Fruit fly (Drosophila melanogaster): ENCODE results near the gene pum.

DNA sequence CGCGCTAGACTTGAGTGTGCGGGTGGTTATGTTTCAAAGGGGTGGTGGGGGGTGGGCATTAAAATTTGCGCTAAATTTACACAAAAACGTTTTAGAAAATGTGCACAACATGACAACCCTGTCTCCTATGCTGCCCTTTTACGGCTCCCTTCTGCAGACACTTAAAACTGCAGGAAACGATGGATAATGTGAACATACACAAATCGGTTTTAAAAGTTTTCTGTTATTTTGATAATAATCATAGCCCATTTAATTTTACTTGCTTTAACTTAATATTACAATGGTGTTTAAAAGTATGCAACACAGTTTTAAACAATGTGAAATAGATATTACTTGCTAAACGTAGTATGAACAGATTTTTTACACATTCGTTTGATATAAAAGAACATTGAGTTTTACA is 69.5 kb downstream of the pum start:
- TF ChIP-seq Fer2 (tag; optimal IDR thresholded peaks at IDR 0.05) (no peak), CG10565 (GFP tag; optimal IDR thresholded peaks at IDR 0.05) (no peak), sob (GFP tag; IDR thresholded peaks at IDR 0.05) (no peak), jumu (GFP tag; optimal IDR thresholded peaks at IDR 0.05) (no peak), Med (GFP tag) (no peak)
